Fruit fly (Drosophila melanogaster) whole organism, embryonic: ENCODE measurements around the gene CG43354.

ENCODE experiments used
- Adf1 ChIP-seq: fragments of 200-800 bp; sonication (Bioruptor generic); IDR thresholded peaks from 2 replicates; pipeline ENCODE4 v1.3.6; 2022; ENCODE audit warnings: missing biosample characterization, missing genetic modification characterization
- Atf3 ChIP-seq: fragments of 200-800 bp; sonication (Bioruptor generic); optimal IDR thresholded peaks from 3 replicates; lab custom pipeline; 2016; ENCODE audit warnings: missing biosample characterization, missing genetic modification characterization
- Bdp1 ChIP-seq: fragments of 200-800 bp; sonication (Bioruptor generic); optimal IDR thresholded peaks from 3 replicates; lab custom pipeline; 2016; ENCODE audit warnings: missing biosample characterization, missing genetic modification characterization
- CG10147 ChIP-seq: fragments of 200-800 bp; sonication (Bioruptor generic); optimal IDR thresholded peaks from 2 replicates; lab custom pipeline; 2019; ENCODE audit warnings: missing biosample characterization, mild to moderate bottlenecking, missing genetic modification characterization, moderate library complexity
- CG10366 ChIP-seq: fragments of 200-800 bp; sonication (Bioruptor generic); IDR thresholded peaks from 2 replicates; pipeline ENCODE4 v1.3.6; 2022; ENCODE audit warnings: missing biosample characterization, missing genetic modification characterization
- CG12391 ChIP-seq: fragments of 200-800 bp; sonication (Bioruptor generic); optimal IDR thresholded peaks from 3 replicates; lab custom pipeline; 2018; ENCODE audit warnings: missing biosample characterization, mild to moderate bottlenecking, missing genetic modification characterization, moderate library complexity
- CG15269 ChIP-seq: fragments of 200-800 bp; sonication (Bioruptor generic); optimal IDR thresholded peaks from 2 replicates; lab custom pipeline; 2018; ENCODE audit warnings: missing biosample characterization, mild to moderate bottlenecking, missing genetic modification characterization, moderate library complexity
- CG17568 ChIP-seq: fragments of 200-800 bp; sonication (Bioruptor generic); optimal IDR thresholded peaks from 2 replicates; lab custom pipeline; 2018; ENCODE audit warnings: missing biosample characterization, mild to moderate bottlenecking, missing genetic modification characterization, moderate library complexity
- CG2202 ChIP-seq: fragments of 200-800 bp; sonication (Bioruptor generic); optimal IDR thresholded peaks from 2 replicates; lab custom pipeline; 2018; ENCODE audit warnings: missing biosample characterization, mild to moderate bottlenecking, missing genetic modification characterization
- CG2875 ChIP-seq: fragments of 200-800 bp; sonication (Bioruptor generic); optimal IDR thresholded peaks from 2 replicates; lab custom pipeline; 2017; ENCODE audit warnings: missing biosample characterization, mild to moderate bottlenecking, missing genetic modification characterization, missing genetic modification reagents
- CG3065 ChIP-seq: fragments of 200-800 bp; sonication (Bioruptor generic); optimal IDR thresholded peaks from 2 replicates; lab custom pipeline; 2016; ENCODE audit warnings: missing biosample characterization, missing genetic modification characterization
- CG32772 ChIP-seq: fragments of 200-800 bp; sonication (Bioruptor generic); IDR thresholded peaks from 2 replicates; pipeline ENCODE4 v1.3.6; 2022; ENCODE audit warnings: missing biosample characterization, missing genetic modification characterization
- CG43689 ChIP-seq: fragments of 200-800 bp; sonication (Bioruptor generic); IDR thresholded peaks from 2 replicates; pipeline ENCODE4 v1.3.6; 2022; ENCODE audit warnings: missing biosample characterization, missing genetic modification characterization
- CG7271 ChIP-seq: fragments of 200-800 bp; sonication (Bioruptor generic); optimal IDR thresholded peaks from 2 replicates; lab custom pipeline; 2018; ENCODE audit warnings: missing biosample characterization, mild to moderate bottlenecking, missing genetic modification characterization, moderate library complexity
- CG8924 ChIP-seq: fragments of 200-800 bp; optimal IDR thresholded peaks from 3 replicates; lab custom pipeline; 2019; ENCODE audit warnings: missing biosample characterization, mild to moderate bottlenecking, missing genetic modification characterization, moderate library complexity
- Eip74EF ChIP-seq, 2 experiments: fragments of 200-800 bp in 1 of 2; fragments of >200 bp in 1 of 2; sonication (Bioruptor generic) in 1 of 2; optimal IDR thresholded peaks; 2 replicates each; lab custom pipeline; 2017 to 2019; ENCODE audit warnings: missing biosample characterization in 2 of 2, missing genetic modification characterization in 2 of 2, mild to moderate bottlenecking in 1 of 2, moderate library complexity in 1 of 2
- GATAe ChIP-seq: fragments of 200-800 bp; sonication (Bioruptor generic); conservative IDR thresholded peaks from 2 replicates; pipeline ENCODE4 v1.3.6; 2022; ENCODE audit warnings: missing biosample characterization, missing genetic modification characterization
- HLH3B ChIP-seq: fragments of 200-800 bp; sonication (Bioruptor generic); IDR thresholded peaks from 2 replicates; pipeline ENCODE4 v1.3.6; 2022; ENCODE audit warnings: missing biosample characterization, missing genetic modification characterization
- MTF-1 ChIP-seq: fragments of 200-800 bp; sonication (Bioruptor generic); optimal IDR thresholded peaks from 2 replicates; lab custom pipeline; 2018; ENCODE audit warnings: missing biosample characterization, mild to moderate bottlenecking, missing genetic modification characterization, borderline replicate concordance
- NFAT ChIP-seq: fragments of 200-800 bp; sonication (Bioruptor generic); IDR thresholded peaks from 2 replicates; pipeline ENCODE4 v1.3.6; 2022; ENCODE audit warnings: missing biosample characterization, missing genetic modification characterization
- Nf-YB ChIP-seq: fragments of 200-800 bp; sonication (Bioruptor generic); optimal IDR thresholded peaks from 3 replicates; lab custom pipeline; 2019; ENCODE audit warnings: missing biosample characterization, mild to moderate bottlenecking, missing genetic modification characterization, moderate library complexity
- Nf-YC ChIP-seq: fragments of 200-800 bp; optimal IDR thresholded peaks from 3 replicates; lab custom pipeline; 2019; ENCODE audit warnings: missing biosample characterization, mild to moderate bottlenecking, missing genetic modification characterization, moderate library complexity
- NfI ChIP-seq: fragments of 200-800 bp; sonication (Bioruptor generic); optimal IDR thresholded peaks from 3 replicates; lab custom pipeline; 2018; ENCODE audit warnings: missing biosample characterization, mild to moderate bottlenecking, missing genetic modification characterization, moderate library complexity
- Ptx1 ChIP-seq: fragments of 200-800 bp; sonication (Bioruptor generic); IDR thresholded peaks from 2 replicates; pipeline ENCODE4 v1.3.6; 2022; ENCODE audit warnings: missing biosample characterization, missing genetic modification characterization
- Stat92E ChIP-seq, 3 experiments: fragments of >200 bp in 2 of 3; fragments of 200-800 bp in 1 of 3; sonication (Bioruptor generic) in 1 of 3; optimal IDR thresholded peaks; 2 replicates each; lab custom pipeline; 2017 to 2019; ENCODE audit warnings: missing biosample characterization in 3 of 3, missing genetic modification characterization in 3 of 3, mild to moderate bottlenecking in 1 of 3, moderate library complexity in 1 of 3
- ara ChIP-seq: fragments of 200-800 bp; sonication (Bioruptor generic); IDR thresholded peaks from 2 replicates; pipeline ENCODE4 v1.3.6; 2022; ENCODE audit warnings: missing biosample characterization, missing genetic modification characterization
- bsh ChIP-seq, 2 experiments: fragments of 200-800 bp; sonication (Bioruptor generic); optimal IDR thresholded peaks; 2 replicates each; lab custom pipeline; 2017 to 2018; ENCODE audit warnings: mild to moderate bottlenecking in 2 of 2, missing biosample characterization in 2 of 2, missing genetic modification characterization in 2 of 2, moderate library complexity in 1 of 2
- chm ChIP-seq: fragments of 200-800 bp; sonication (Bioruptor generic); IDR thresholded peaks from 2 replicates; pipeline ENCODE4 v1.3.6; 2022; ENCODE audit warnings: missing biosample characterization, missing genetic modification characterization
- corto ChIP-seq: fragments of 200-800 bp; sonication (Bioruptor generic); optimal IDR thresholded peaks from 2 replicates; lab custom pipeline; 2016; ENCODE audit warnings: missing biosample characterization, mild to moderate bottlenecking, missing genetic modification characterization, moderate library complexity
- cwo ChIP-seq: fragments of 200-800 bp; sonication (Bioruptor generic); optimal IDR thresholded peaks from 3 replicates; lab custom pipeline; 2017; ENCODE audit warnings: missing biosample characterization, missing genetic modification characterization, mild to moderate bottlenecking, moderate library complexity, missing genetic modification reagents
- dm ChIP-seq: fragments of 200-800 bp; sonication (Bioruptor generic); optimal IDR thresholded peaks from 3 replicates; lab custom pipeline; 2016; ENCODE audit warnings: missing biosample characterization, missing genetic modification characterization
- fd96Cb ChIP-seq: fragments of 200-800 bp; sonication (Bioruptor generic); optimal IDR thresholded peaks from 2 replicates; lab custom pipeline; 2018; ENCODE audit warnings: missing biosample characterization, mild to moderate bottlenecking, missing genetic modification characterization, moderate library complexity
- fu2 ChIP-seq: fragments of 200-800 bp; sonication (Bioruptor generic); optimal IDR thresholded peaks from 2 replicates; lab custom pipeline; 2016; ENCODE audit warnings: missing biosample characterization, missing genetic modification characterization
- gem ChIP-seq: fragments of 200-800 bp; sonication (Bioruptor generic); optimal IDR thresholded peaks from 2 replicates; lab custom pipeline; 2019; ENCODE audit warnings: missing biosample characterization, mild to moderate bottlenecking, missing genetic modification characterization, moderate library complexity
- gfzf ChIP-seq: fragments of 200-800 bp; sonication (Bioruptor generic); optimal IDR thresholded peaks from 2 replicates; lab custom pipeline; 2016; ENCODE audit warnings: missing biosample characterization, mild to moderate bottlenecking, missing genetic modification characterization, moderate library complexity
- hb ChIP-seq: fragments of 200-800 bp; sonication (Bioruptor generic); IDR thresholded peaks from 3 replicates; pipeline ENCODE4 v1.3.6; 2022; ENCODE audit warnings: missing biosample characterization, missing genetic modification characterization; ENCODE audit not compliant: partially characterized antibody
- insv ChIP-seq, 2 experiments: fragments of 200-800 bp; sonication (Bioruptor generic); optimal IDR thresholded peaks; 3 replicates each; lab custom pipeline; 2016 to 2018; ENCODE audit warnings: missing biosample characterization in 2 of 2, missing genetic modification characterization in 2 of 2
- lbe ChIP-seq: fragments of 200-800 bp; sonication (Bioruptor generic); optimal IDR thresholded peaks from 2 replicates; lab custom pipeline; 2016; ENCODE audit warnings: missing biosample characterization, mild to moderate bottlenecking, missing genetic modification characterization
- lov ChIP-seq, 2 experiments: fragments of 200-800 bp in 1 of 2; fragments of >200 bp in 1 of 2; sonication (Bioruptor generic) in 1 of 2; IDR thresholded peaks in 1 of 2; optimal IDR thresholded peaks in 1 of 2; 2 replicates in 1 of 2; 3 replicates in 1 of 2; pipeline versions ENCODE4 v1.3.6 to Lab custom; 2017 to 2022; ENCODE audit warnings: missing biosample characterization in 1 of 2, missing genetic modification characterization in 1 of 2
- maf-S ChIP-seq: fragments of 200-800 bp; sonication (Bioruptor generic); optimal IDR thresholded peaks from 2 replicates; lab custom pipeline; 2016; ENCODE audit warnings: missing biosample characterization, missing genetic modification characterization
- nerfin-2 ChIP-seq: fragments of 200-800 bp; sonication (Bioruptor generic); IDR thresholded peaks from 2 replicates; pipeline ENCODE4 v1.3.6; 2022; ENCODE audit warnings: missing biosample characterization, missing genetic modification characterization; ENCODE audit not compliant: partially characterized antibody
- onecut ChIP-seq: fragments of 200-800 bp; sonication (Bioruptor generic); IDR thresholded peaks from 2 replicates; pipeline ENCODE4 v1.3.6; 2022; ENCODE audit warnings: missing biosample characterization, missing genetic modification characterization
- pb ChIP-seq: fragments of 200-800 bp; sonication (Bioruptor generic); optimal IDR thresholded peaks from 3 replicates; lab custom pipeline; 2016; ENCODE audit warnings: missing biosample characterization, missing genetic modification characterization
- pfk ChIP-seq: fragments of 200-800 bp; sonication (Bioruptor generic); optimal IDR thresholded peaks from 2 replicates; lab custom pipeline; 2018; ENCODE audit warnings: missing biosample characterization, mild to moderate bottlenecking, missing genetic modification characterization, moderate library complexity
- repo ChIP-seq: fragments of 200-800 bp; sonication (Bioruptor generic); optimal IDR thresholded peaks from 2 replicates; lab custom pipeline; 2016; ENCODE audit warnings: missing biosample characterization, missing genetic modification characterization
- shn ChIP-seq: fragments of 200-800 bp; sonication (Bioruptor generic); optimal IDR thresholded peaks from 3 replicates; lab custom pipeline; 2016; ENCODE audit warnings: missing biosample characterization, missing genetic modification characterization
- sna ChIP-seq: fragments of 200-800 bp; sonication (Bioruptor generic); IDR thresholded peaks from 2 replicates; pipeline ENCODE4 v1.3.6; 2022; ENCODE audit warnings: missing biosample characterization, missing genetic modification characterization; ENCODE audit not compliant: partially characterized antibody
- stwl ChIP-seq: fragments of 200-800 bp; sonication (Bioruptor generic); optimal IDR thresholded peaks from 3 replicates; lab custom pipeline; 2018; ENCODE audit warnings: missing biosample characterization, mild to moderate bottlenecking, missing genetic modification characterization, moderate library complexity
- vvl ChIP-seq: fragments of 200-800 bp; sonication (Bioruptor generic); IDR thresholded peaks from 2 replicates; pipeline ENCODE4 v1.3.6; 2022; ENCODE audit warnings: missing biosample characterization, missing genetic modification characterization

Gene CG43354

DNA sequence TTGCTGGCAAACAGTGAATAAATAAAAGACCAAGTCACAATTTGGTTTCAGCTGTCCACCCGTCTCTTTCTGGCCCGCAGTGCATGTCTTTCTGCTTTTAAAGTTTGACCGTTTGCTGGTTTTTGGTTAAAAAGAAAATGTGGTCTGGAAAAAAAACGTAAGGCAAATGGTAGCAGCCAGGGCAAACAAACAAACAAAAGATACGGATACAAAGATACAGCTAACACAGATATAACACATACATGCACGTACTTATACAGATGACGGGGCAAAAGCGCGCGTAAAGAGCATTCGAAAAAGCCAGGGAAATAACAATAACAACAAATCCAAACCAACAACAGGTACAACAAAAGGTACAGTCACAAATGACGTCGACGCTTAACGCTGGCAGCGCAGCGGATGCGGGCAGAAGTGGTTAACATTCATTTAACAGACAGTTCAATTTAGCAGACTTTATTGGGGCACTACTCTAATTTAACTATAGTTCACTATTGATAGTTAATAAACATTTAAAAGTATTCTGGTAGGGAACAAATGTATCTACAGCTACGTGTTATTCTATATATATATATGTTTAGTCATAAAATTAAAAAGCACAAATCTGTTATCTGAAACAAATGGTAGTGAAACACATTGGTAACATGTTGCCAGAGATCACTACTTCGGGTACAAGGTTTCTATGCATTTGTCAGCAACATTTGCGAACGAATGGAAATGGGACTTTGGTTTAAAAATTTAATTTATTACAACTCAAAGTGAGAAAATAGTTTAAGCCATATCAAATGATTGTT, 4.9 kb upstream of the CG43354 start (continued):
- TF ChIP-seq CG17568 (GFP tag; lab: Kevin White, UChicago) (peak; percentile 29), CG43689 (GFP tag; lab: Robert Waterston, UW) (no peak), lbe (GFP tag; lab: Kevin White, UChicago) (peak; percentile 13), Ptx1 (GFP tag; lab: Robert Waterston, UW) (no peak), gfzf (GFP tag; lab: Kevin White, UChicago) (no peak), ara (GFP tag; lab: Robert Waterston, UW) (no peak), fu2 (GFP tag; lab: Kevin White, UChicago) (no peak), CG10366 (no peak), CG10147 (no peak), CG2875 (GFP tag; lab: Kevin White, UChicago) (no peak), lov (optimal IDR thresholded peaks at IDR 0.05; lab: Kevin White, UChicago) (no peak), lov (GFP tag; IDR thresholded peaks at IDR 0.05; lab: Robert Waterston, UW) (no peak), stwl (tag; lab: Kevin White, UChicago) (no peak), vvl (GFP tag; lab: Robert Waterston, UW) (peak; percentile 35; the same call in 1 of the 2 replicates), Bdp1 (GFP tag; lab: Kevin White, UChicago) (no peak), nerfin-2 (GFP tag; lab: Robert Waterston, UW) (no peak), NFAT (GFP tag; lab: Robert Waterston, UW) (no peak), Nf-YC (tag; lab: Kevin White, UChicago) (no peak), pb (GFP tag; lab: Kevin White, UChicago) (no peak), repo (no peak), CG2202 (tag; lab: Kevin White, UChicago) (no peak), shn (no peak), onecut (GFP tag; lab: Robert Waterston, UW) (no peak), hb (GFP tag; lab: Robert Waterston, UW) (no peak), chm (GFP tag; lab: Robert Waterston, UW) (0 out of 2 replicates have a peak, but pooled peaks have one; percentile 33), maf-S (GFP tag; lab: Kevin White, UChicago) (no peak), corto (no peak), Adf1 (GFP tag; lab: Robert Waterston, UW) (peak; percentile 89), dm (GFP tag; lab: Kevin White, UChicago) (no peak), CG12391 (tag; lab: Kevin White, UChicago) (no peak), HLH3B (GFP tag; lab: Robert Waterston, UW) (no peak), sna (0 out of 2 replicates have a peak, but pooled peaks have one; percentile 27), Eip74EF (GFP tag; optimal IDR thresholded peaks at IDR 0.05; lab: Kevin White, UChicago) (no peak), GATAe (no peak), gem (no peak), NfI (GFP tag; lab: Kevin White, UChicago) (no peak), pfk (peak; percentile 76), Stat92E (GFP tag; optimal IDR thresholded peaks at IDR 0.05; lab: Kevin White, UChicago) (peak in 1 of 3 experiments; percentile 18), CG15269 (tag; lab: Kevin White, UChicago) (peak; percentile 7)

DNA sequence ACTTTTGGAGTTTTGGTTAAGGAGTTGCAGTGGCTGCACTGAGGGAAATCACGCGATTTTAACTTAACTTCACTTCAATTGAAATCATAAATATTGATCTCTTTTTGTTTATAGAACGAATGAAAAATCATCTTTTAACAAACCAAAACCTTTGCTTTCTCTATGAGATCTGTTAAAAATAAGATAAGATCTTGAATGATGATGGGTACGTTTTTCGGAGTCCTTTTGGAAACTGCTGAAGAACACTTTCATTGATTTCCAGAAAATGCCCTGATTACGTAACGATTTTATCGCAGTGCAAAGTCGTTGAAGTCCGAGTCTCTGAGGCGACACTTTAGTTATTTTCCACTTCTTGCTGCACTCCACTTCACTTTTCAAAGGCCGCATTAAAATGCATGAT, 3.1 kb upstream of the CG43354 start:
- peak; percentile 53 for TF ChIP-seq CG8924 (tag; lab: Kevin White, UChicago)
- TF ChIP-seq bsh (GFP tag; optimal IDR thresholded peaks at IDR 0.05; lab: Kevin White, UChicago): peak; percentile 71 to 86
- no peak for TF ChIP-seq maf-S (GFP tag; lab: Kevin White, UChicago)
- no peak for TF ChIP-seq CG7271 (tag; lab: Kevin White, UChicago)
- peak; percentile 29 for TF ChIP-seq Atf3 (GFP tag; lab: Kevin White, UChicago)
- TF ChIP-seq insv (GFP tag; optimal IDR thresholded peaks at IDR 0.05; lab: Kevin White, UChicago): no peak
- peak; percentile 16 for TF ChIP-seq Nf-YB (GFP tag; lab: Kevin White, UChicago)
- TF ChIP-seq CG32772 (GFP tag; lab: Robert Waterston, UW): no peak
- no peak for TF ChIP-seq MTF-1 (GFP tag; lab: Kevin White, UChicago)
- no peak for TF ChIP-seq CG3065
- peak; percentile 68 for TF ChIP-seq fd96Cb
- TF ChIP-seq cwo (GFP tag; lab: Kevin White, UChicago): no peak
